Worm (Caenorhabditis elegans) whole organism, L1 larva: ENCODE data around the gene C53A5.9.

Source experiments
- lin-13 ChIP-seq: fragments of 150-350 bp; optimal IDR thresholded peaks from 2 replicates; lab custom pipeline; 2014; ENCODE audit warnings: missing biosample characterization, missing genetic modification reagents, missing genetic modification characterization
- lin-39 ChIP-seq: fragments of 150-350 bp; optimal IDR thresholded peaks from 2 replicates; lab custom pipeline; 2014; ENCODE audit warnings: missing biosample characterization, missing genetic modification reagents, missing genetic modification characterization
- lir-3 ChIP-seq: sonication (generic microtip); optimal IDR thresholded peaks from 2 replicates; lab custom pipeline; 2016; ENCODE audit warnings: mild to moderate bottlenecking, missing genetic modification characterization, moderate library complexity, missing compliant biosample characterization; ENCODE audit not compliant: poor library complexity
- nhr-237 ChIP-seq: fragments of 150-350 bp; optimal IDR thresholded peaks from 2 replicates; lab custom pipeline; 2014; ENCODE audit warnings: missing biosample characterization, missing genetic modification characterization
- nhr-76 ChIP-seq: sonication (generic microtip); optimal IDR thresholded peaks from 2 replicates; lab custom pipeline; 2017; ENCODE audit warnings: missing biosample characterization, missing genetic modification characterization
- unc-130 ChIP-seq: fragments of 150-350 bp; optimal IDR thresholded peaks from 2 replicates; lab custom pipeline; 2017; ENCODE audit warnings: missing biosample characterization, missing genetic modification characterization, inconsistent platforms

- TF ChIP-seq lin-13 (GFP tag; lab: Kevin White, UChicago) (no peak), nhr-237 (tag; lab: Kevin White, UChicago) (no peak), unc-130 (no peak), nhr-76 (tag; lab: Kevin White, UChicago) (no peak), lin-39 (tag; lab: Kevin White, UChicago) (no peak), lir-3 (no peak)
These were observed 10.1 kb downstream of the C53A5.9 start for ce11 chrV:14548510-14548909.
